Worm (Caenorhabditis elegans) whole organism, L4 larva: Measurements from ENCODE around the gene dct-1.

Source experiments
- F37D6.2 ChIP-seq: sonication (generic microtip); optimal IDR thresholded peaks from 2 replicates; lab custom pipeline; 2016; ENCODE audit warnings: mild to moderate bottlenecking, missing genetic modification characterization, missing compliant biosample characterization
- F44E2.7 ChIP-seq: fragments of 200-800 bp; sonication (Bioruptor generic); IDR thresholded peaks from 2 replicates; pipeline ENCODE4 v2.1.2; 2022; ENCODE audit warnings: missing genetic modification characterization, missing compliant biosample characterization
- T26A8.4 ChIP-seq: fragments of 200-800 bp; sonication (Bioruptor generic); IDR thresholded peaks from 2 replicates; pipeline ENCODE4 v1.3.6; 2022; ENCODE audit warnings: missing genetic modification characterization, missing compliant biosample characterization
- Y105C5A.15 ChIP-seq: fragments of 200-800 bp; sonication (Bioruptor generic); IDR thresholded peaks from 2 replicates; pipeline ENCODE4 v1.3.6; 2022; ENCODE audit warnings: missing genetic modification characterization, missing compliant biosample characterization
- Y48G9A.11 ChIP-seq: fragments of 200-800 bp; sonication (Bioruptor generic); IDR thresholded peaks from 2 replicates; pipeline ENCODE4 v1.3.6; 2022; ENCODE audit warnings: missing genetic modification reagents, missing genetic modification characterization, missing compliant biosample characterization
- Y75B8A.6 ChIP-seq: fragments of 200-800 bp; sonication (Bioruptor generic); IDR thresholded peaks from 2 replicates; pipeline ENCODE4 v1.3.6; 2022; ENCODE audit warnings: missing genetic modification reagents, missing genetic modification characterization, missing compliant biosample characterization
- aha-1 ChIP-seq: fragments of 150-350 bp; peaks from one replicate; lab custom pipeline; 2014; ENCODE audit warnings: missing biosample characterization, missing genetic modification characterization
- aly-2 ChIP-seq: sonication (generic microtip); optimal IDR thresholded peaks from 2 replicates; lab custom pipeline; 2018; ENCODE audit warnings: missing biosample characterization, missing genetic modification characterization
- ama-1 ChIP-seq: fragments of 150-350 bp; optimal IDR thresholded peaks from 2 replicates; lab custom pipeline; 2014; ENCODE audit warnings: inconsistent platforms, mixed read lengths
- attf-4 ChIP-seq: sonication (generic microtip); optimal IDR thresholded peaks from 3 replicates; lab custom pipeline; 2017; ENCODE audit warnings: missing biosample characterization, missing genetic modification characterization
- ceh-28 ChIP-seq: fragments of 150-350 bp; optimal IDR thresholded peaks from 2 replicates; lab custom pipeline; 2014; ENCODE audit warnings: missing biosample characterization, missing genetic modification reagents, missing genetic modification characterization
- ces-1 ChIP-seq: fragments of 150-350 bp; sonication (generic microtip); optimal IDR thresholded peaks from 4 replicates; lab custom pipeline; 2014; ENCODE audit warnings: missing biosample characterization, missing genetic modification reagents, missing genetic modification characterization
- daf-16 ChIP-seq, 3 experiments: sonication (generic microtip); optimal IDR thresholded peaks; 2 replicates each; lab custom pipeline; 2016 to 2017; ENCODE audit warnings: missing genetic modification characterization in 3 of 3, missing genetic modification reagents in 3 of 3, mild to moderate bottlenecking in 2 of 3, missing compliant biosample characterization in 2 of 3, missing biosample characterization in 1 of 3, moderate library complexity in 1 of 3
- daf-19 ChIP-seq: fragments of 200-800 bp; sonication (Bioruptor generic); conservative IDR thresholded peaks from 2 replicates; pipeline ENCODE4 v1.3.6; 2022; ENCODE audit warnings: missing genetic modification characterization, missing compliant biosample characterization
- dmd-8 ChIP-seq: fragments of 200-800 bp; sonication (Bioruptor generic); IDR thresholded peaks from 2 replicates; pipeline ENCODE4 v1.3.6; 2022; ENCODE audit warnings: missing genetic modification characterization, missing compliant biosample characterization
- hlh-30 ChIP-seq: sonication (generic microtip); optimal IDR thresholded peaks from 2 replicates; lab custom pipeline; 2017; ENCODE audit warnings: antibody characterized with exemption, mild to moderate bottlenecking, missing genetic modification characterization, missing compliant biosample characterization; ENCODE audit not compliant: insufficient read depth
- lim-7 ChIP-seq: fragments of 200-800 bp; sonication (Bioruptor generic); IDR thresholded peaks from 2 replicates; pipeline ENCODE4 v1.3.6; 2022; ENCODE audit warnings: missing genetic modification characterization, missing compliant biosample characterization
- lin-13 ChIP-seq: fragments of 150-350 bp; optimal IDR thresholded peaks from 2 replicates; lab custom pipeline; 2014; ENCODE audit warnings: missing biosample characterization, missing genetic modification reagents, missing genetic modification characterization
- lin-15B ChIP-seq: fragments of 150-350 bp; sonication (generic microtip); optimal IDR thresholded peaks from 3 replicates; lab custom pipeline; 2014; ENCODE audit warnings: missing biosample characterization, missing genetic modification characterization
- lin-29 ChIP-seq: fragments of 200-800 bp; sonication (Bioruptor generic); IDR thresholded peaks from 2 replicates; pipeline ENCODE4 v1.3.6; 2022; ENCODE audit warnings: missing genetic modification reagents, missing genetic modification characterization, missing compliant biosample characterization
- mdl-1 ChIP-seq, 2 experiments: fragments of 150-350 bp in 1 of 2; sonication (generic microtip) in 1 of 2; optimal IDR thresholded peaks; 2 replicates each; lab custom pipeline; 2014 to 2017; ENCODE audit warnings: missing biosample characterization in 2 of 2, missing genetic modification characterization in 2 of 2
- mxl-3 ChIP-seq: fragments of 200-800 bp; sonication (Bioruptor generic); optimal IDR thresholded peaks from 2 replicates; lab custom pipeline; 2018; ENCODE audit warnings: mild to moderate bottlenecking, missing genetic modification characterization, missing compliant biosample characterization
- nhr-10 ChIP-seq: fragments of 150-350 bp; optimal IDR thresholded peaks from 2 replicates; lab custom pipeline; 2014; ENCODE audit warnings: missing biosample characterization, missing genetic modification characterization
- nhr-25 ChIP-seq: sonication (generic microtip); optimal IDR thresholded peaks from 2 replicates; lab custom pipeline; 2017; ENCODE audit warnings: missing genetic modification characterization, mild to moderate bottlenecking, missing compliant biosample characterization, antibody characterized with exemption, moderate library complexity, borderline replicate concordance; ENCODE audit not compliant: insufficient read depth
- nhr-42 ChIP-seq: fragments of 200-800 bp; sonication (Bioruptor generic); IDR thresholded peaks from 2 replicates; pipeline ENCODE4 v1.3.6; 2022; ENCODE audit warnings: missing genetic modification characterization, missing compliant biosample characterization
- nhr-6 ChIP-seq: fragments of 150-350 bp; optimal IDR thresholded peaks from 2 replicates; lab custom pipeline; 2014; ENCODE audit warnings: missing biosample characterization, missing genetic modification characterization
- nhr-77 ChIP-seq: fragments of 150-350 bp; optimal IDR thresholded peaks from 2 replicates; lab custom pipeline; 2014; ENCODE audit warnings: missing biosample characterization, missing genetic modification characterization
- pha-4 ChIP-seq, 2 experiments: fragments of 150-350 bp in 1 of 2; fragments of 200-800 bp in 1 of 2; sonication (Bioruptor generic) in 1 of 2; IDR thresholded peaks in 1 of 2; optimal IDR thresholded peaks in 1 of 2; 2 replicates each; pipeline versions ENCODE4 v1.3.6 to Lab custom; 2014 to 2022; ENCODE audit warnings: missing genetic modification characterization in 2 of 2, missing genetic modification reagents in 2 of 2, missing biosample characterization in 1 of 2, missing compliant biosample characterization in 1 of 2
- sdz-12 ChIP-seq: fragments of 200-800 bp; sonication (Bioruptor generic); optimal IDR thresholded peaks from 2 replicates; lab custom pipeline; 2018; ENCODE audit warnings: mild to moderate bottlenecking, missing genetic modification characterization, missing compliant biosample characterization
- set-16 ChIP-seq: fragments of 200-800 bp; sonication (Bioruptor generic); IDR thresholded peaks from 2 replicates; pipeline ENCODE4 v1.3.6; 2022; ENCODE audit warnings: missing genetic modification reagents, missing genetic modification characterization, missing compliant biosample characterization
- spr-1 ChIP-seq: sonication (generic microtip); optimal IDR thresholded peaks from 2 replicates; lab custom pipeline; 2016; ENCODE audit warnings: mild to moderate bottlenecking, missing genetic modification characterization, missing compliant biosample characterization
- spr-3 ChIP-seq: fragments of 200-800 bp; sonication (Bioruptor generic); optimal IDR thresholded peaks from 2 replicates; lab custom pipeline; 2018; ENCODE audit warnings: mild to moderate bottlenecking, missing genetic modification characterization, missing compliant biosample characterization
- unc-39 ChIP-seq: sonication (generic microtip); optimal IDR thresholded peaks from 2 replicates; lab custom pipeline; 2017; ENCODE audit warnings: missing biosample characterization, missing genetic modification characterization
- unc-62 ChIP-seq, 3 experiments: fragments of 150-350 bp in 1 of 3; sonication (generic microtip); optimal IDR thresholded peaks in 2 of 3; peaks in 1 of 3; 1 replicate in 1 of 3; 2 replicates in 2 of 3; lab custom pipeline; 2014 to 2017; ENCODE audit warnings: missing biosample characterization in 3 of 3, missing genetic modification characterization in 3 of 3, missing genetic modification reagents in 3 of 3, missing genotype in 1 of 3
- vab-7 ChIP-seq: fragments of 200-800 bp; sonication (Bioruptor generic); IDR thresholded peaks from 2 replicates; pipeline ENCODE4 v1.3.6; 2022; ENCODE audit warnings: missing genetic modification reagents, missing genetic modification characterization, missing compliant biosample characterization
- zag-1 ChIP-seq: fragments of 150-350 bp; optimal IDR thresholded peaks from 2 replicates; lab custom pipeline; 2014; ENCODE audit warnings: missing biosample characterization, missing genetic modification characterization
- zfp-2 ChIP-seq: sonication (generic microtip); optimal IDR thresholded peaks from 2 replicates; lab custom pipeline; 2016; ENCODE audit warnings: mild to moderate bottlenecking, missing genetic modification characterization, missing compliant biosample characterization
- zip-11 ChIP-seq: fragments of 200-800 bp; sonication (Bioruptor generic); IDR thresholded peaks from 2 replicates; pipeline ENCODE4 v1.3.6; 2022; ENCODE audit warnings: missing genetic modification characterization, missing compliant biosample characterization
- ztf-7 ChIP-seq: fragments of 150-350 bp; optimal IDR thresholded peaks from 2 replicates; lab custom pipeline; 2014; ENCODE audit warnings: missing biosample characterization, missing genetic modification characterization

The dct-1 gene

DNA sequence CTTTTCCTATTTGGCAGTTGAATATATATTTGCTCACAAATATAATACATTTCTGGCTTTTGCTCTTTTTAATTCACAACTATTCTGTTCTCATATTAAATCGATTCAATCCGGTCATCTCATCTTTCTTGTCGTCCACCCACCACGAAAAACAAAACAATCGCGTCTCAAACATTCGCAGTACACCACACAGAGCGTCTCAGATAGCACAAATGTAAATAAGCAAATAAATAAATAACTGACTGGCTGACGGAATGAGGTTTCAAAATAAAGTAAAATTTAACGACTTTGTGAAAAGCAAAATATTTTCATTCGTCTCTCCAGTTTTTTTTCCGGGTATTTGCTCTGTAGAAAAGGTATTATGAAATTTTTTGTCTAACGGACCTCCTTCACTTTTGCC lies 459 bp upstream of the dct-1 start:
- no peak for TF ChIP-seq F37D6.2 (tag; lab: Kevin White, UChicago)
- TF ChIP-seq lin-15B = no peak
- TF ChIP-seq dmd-8 = no peak
- TF ChIP-seq vab-7 = no peak
- TF ChIP-seq daf-19 (GFP tag; lab: Robert Waterston, UW) = no peak
- no peak for TF ChIP-seq nhr-77 (tag; lab: Kevin White, UChicago)
- TF ChIP-seq daf-16 (GFP tag; optimal IDR thresholded peaks at IDR 0.05; lab: Kevin White, UChicago) = peak in 1 of 2 experiments; percentile 35
- peak; percentile 30 for TF ChIP-seq daf-16 (tag; optimal IDR thresholded peaks at IDR 0.05; lab: Kevin White, UChicago)
- no peak for TF ChIP-seq aly-2 (tag; lab: Kevin White, UChicago)
- TF ChIP-seq pha-4 (GFP tag; IDR thresholded peaks at IDR 0.05; lab: Robert Waterston, UW) = no peak
- peak; percentile 58 for TF ChIP-seq pha-4 (tag; optimal IDR thresholded peaks at IDR 0.05; lab: Kevin White, UChicago)
- TF ChIP-seq mdl-1 (tag; optimal IDR thresholded peaks at IDR 0.05; lab: Kevin White, UChicago) = no peak
- no peak for TF ChIP-seq unc-39 (tag; lab: Kevin White, UChicago)
- no peak for TF ChIP-seq spr-3 (GFP tag; lab: Kevin White, UChicago)
- TF ChIP-seq ztf-7 (tag; lab: Kevin White, UChicago) = no peak

DNA sequence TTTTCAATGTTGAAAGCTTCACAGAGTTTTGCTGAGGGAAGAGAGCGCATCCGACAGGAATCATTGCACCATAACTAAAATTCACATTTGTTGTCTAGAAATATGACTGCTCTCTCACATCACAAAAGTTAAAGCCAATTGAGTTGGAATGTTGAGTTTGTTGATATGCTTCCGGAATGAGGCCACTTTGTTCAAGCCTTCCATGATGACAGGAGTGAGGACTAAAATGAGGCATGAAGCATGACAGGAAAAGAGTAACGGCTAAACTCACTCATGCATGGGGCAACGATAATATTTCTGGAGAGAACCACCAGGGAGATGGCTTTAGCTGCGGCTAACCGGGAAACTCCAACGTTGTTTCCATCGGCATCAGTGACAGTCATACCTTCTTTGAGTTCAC lies 2.3 kb downstream of the dct-1 start:
- TF ChIP-seq ama-1 (peak; percentile 48), aly-2 (tag; lab: Kevin White, UChicago) (no peak), F44E2.7 (GFP tag; lab: Robert Waterston, UW) (0 out of 2 replicates have a peak, but pooled peaks have one; percentile 22), nhr-25 (tag; lab: Kevin White, UChicago) (no peak), T26A8.4 (peak; percentile 49; the same call in 1 of the 2 replicates), Y75B8A.6 (GFP tag; lab: Robert Waterston, UW) (0 out of 2 replicates have a peak, but pooled peaks have one; percentile 13), dmd-8 (0 out of 2 replicates have a peak, but pooled peaks have one; percentile 29), aha-1 (tag; lab: Kevin White, UChicago) (peak; percentile 32), set-16 (GFP tag; lab: Robert Waterston, UW) (no peak), sdz-12 (peak; percentile 57)

DNA sequence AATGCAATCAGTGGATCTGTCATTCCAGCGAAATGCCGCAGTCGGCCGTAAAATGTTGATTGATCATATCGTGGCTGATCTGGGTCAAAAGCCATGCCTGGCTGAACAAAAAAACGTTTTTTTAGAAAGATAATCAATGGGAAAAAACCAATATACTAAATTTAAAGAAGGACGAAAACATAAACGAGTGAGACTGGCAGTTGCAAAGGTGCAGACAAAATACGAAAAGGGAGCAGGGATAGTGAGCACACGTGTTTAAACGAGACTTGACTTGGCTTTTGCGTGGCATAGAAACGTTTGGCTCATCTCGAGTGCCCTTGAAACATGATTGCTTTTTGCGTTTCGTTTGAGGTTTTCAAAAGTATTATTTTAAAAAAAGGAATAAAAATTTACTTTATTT lies 4.0 kb downstream of the dct-1 start, which contains the start of gene sfxn-2:
sfxn-2 (minus strand) TSS at position 101 of the 400 bp plus-strand sequence.
- TF ChIP-seq spr-1 (no peak), hlh-30 (tag; lab: Kevin White, UChicago) (peak; percentile 28)

DNA sequence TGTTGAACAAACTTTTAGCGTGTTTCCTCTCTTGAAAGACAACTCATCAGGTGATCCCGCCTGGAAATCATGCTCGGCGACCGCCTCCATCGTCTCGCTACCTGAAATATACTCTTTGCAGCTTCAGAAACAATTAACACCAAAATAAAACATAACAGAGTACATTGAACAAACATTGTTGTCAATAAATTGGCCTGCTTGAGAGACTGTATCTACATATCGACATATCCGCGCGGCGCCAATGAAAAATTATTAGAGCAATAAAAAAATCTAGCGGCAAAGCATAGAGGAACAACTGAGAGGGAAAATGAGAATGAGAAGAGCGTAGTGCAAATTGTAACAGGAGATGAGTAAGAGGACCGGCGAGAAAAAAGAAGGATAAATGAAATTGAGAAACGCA lies 7.5 kb downstream of the dct-1 start, which contains the start of gene sem-5:
sem-5 (minus strand) TSS at position 101 of the 400 bp plus-strand sequence.
- TF ChIP-seq Y48G9A.11 (GFP tag; lab: Robert Waterston, UW) (no peak), lim-7 (GFP tag; lab: Robert Waterston, UW) (no peak), nhr-10 (tag; lab: Kevin White, UChicago) (no peak), zfp-2 (no peak), mxl-3 (GFP tag; lab: Kevin White, UChicago) (no peak), ces-1 (no peak), Y105C5A.15 (GFP tag; lab: Robert Waterston, UW) (no peak), daf-19 (GFP tag; lab: Robert Waterston, UW) (no peak), lin-29 (no peak), nhr-77 (tag; lab: Kevin White, UChicago) (no peak), attf-4 (no peak), zip-11 (GFP tag; lab: Robert Waterston, UW) (no peak), zag-1 (tag; lab: Kevin White, UChicago) (no peak), lin-13 (no peak), nhr-42 (no peak), nhr-6 (no peak), unc-62 (GFP tag; optimal IDR thresholded peaks at IDR 0.05 in 1 of 2; lab: Kevin White, UChicago) (no peak), unc-62 (tag; optimal IDR thresholded peaks at IDR 0.05; lab: Kevin White, UChicago) (no peak), ceh-28 (tag; lab: Kevin White, UChicago) (no peak)
